Worm (Caenorhabditis elegans) whole organism, L4 larva: ENCODE results near the gene cox-6A.
A peak's percentile ranks its signal among the peaks of the same experiment; 100 is the strongest.

Experiments used
- F10B5.3 ChIP-seq: sonication (generic microtip); optimal IDR thresholded peaks from 2 replicates; lab custom pipeline; 2016; ENCODE audit warnings: mild to moderate bottlenecking, missing genetic modification characterization, missing compliant biosample characterization
- R02D3.7 ChIP-seq: fragments of 150-350 bp; sonication (generic microtip); optimal IDR thresholded peaks from 3 replicates; lab custom pipeline; 2014; ENCODE audit warnings: missing biosample characterization, missing genetic modification characterization
- Y5F2A.4 ChIP-seq: fragments of 200-800 bp; sonication (Bioruptor generic); optimal IDR thresholded peaks from 2 replicates; lab custom pipeline; 2018; ENCODE audit warnings: mild to moderate bottlenecking, missing genetic modification characterization, missing compliant biosample characterization
- aha-1 ChIP-seq: fragments of 150-350 bp; peaks from one replicate; lab custom pipeline; 2014; ENCODE audit warnings: missing biosample characterization, missing genetic modification characterization
- aly-2 ChIP-seq: sonication (generic microtip); optimal IDR thresholded peaks from 2 replicates; lab custom pipeline; 2018; ENCODE audit warnings: missing biosample characterization, missing genetic modification characterization
- ceh-82 ChIP-seq: sonication (generic microtip); optimal IDR thresholded peaks from 2 replicates; lab custom pipeline; 2017; ENCODE audit warnings: missing biosample characterization, missing genetic modification characterization
- ctbp-1 ChIP-seq: fragments of 200-800 bp; sonication (Bioruptor generic); IDR thresholded peaks from 2 replicates; pipeline ENCODE4 v1.3.6; 2022; ENCODE audit warnings: missing genetic modification reagents, missing genetic modification characterization, missing compliant biosample characterization
- daf-16 ChIP-seq, 3 experiments: sonication (generic microtip); optimal IDR thresholded peaks; 2 replicates each; lab custom pipeline; 2016 to 2017; ENCODE audit warnings: missing genetic modification characterization in 3 of 3, missing genetic modification reagents in 3 of 3, mild to moderate bottlenecking in 2 of 3, missing compliant biosample characterization in 2 of 3, missing biosample characterization in 1 of 3, moderate library complexity in 1 of 3
- dmd-6 ChIP-seq: fragments of 200-800 bp; sonication (Bioruptor generic); IDR thresholded peaks from 2 replicates; pipeline ENCODE4 v1.3.6; 2022; ENCODE audit warnings: missing genetic modification reagents, missing genetic modification characterization, missing compliant biosample characterization
- dpl-1 ChIP-seq: fragments of 150-350 bp; optimal IDR thresholded peaks from 2 replicates; lab custom pipeline; 2014; ENCODE audit warnings: missing biosample characterization, missing genetic modification reagents, missing genetic modification characterization
- gei-8 ChIP-seq: fragments of 200-800 bp; sonication (Bioruptor generic); optimal IDR thresholded peaks from 2 replicates; lab custom pipeline; 2018; ENCODE audit warnings: mild to moderate bottlenecking, missing genetic modification characterization, missing compliant biosample characterization
- hif-1 ChIP-seq, 2 experiments: sonication (generic microtip); optimal IDR thresholded peaks; 2 replicates each; lab custom pipeline; 2016 to 2017; ENCODE audit warnings: missing compliant biosample characterization in 2 of 2, missing genetic modification characterization in 2 of 2, missing genetic modification reagents in 2 of 2, missing genotype in 2 of 2, mild to moderate bottlenecking in 1 of 2
- hlh-11 ChIP-seq: fragments of 200-800 bp; sonication (Bioruptor generic); optimal IDR thresholded peaks from 2 replicates; lab custom pipeline; 2018; ENCODE audit warnings: mild to moderate bottlenecking, missing genetic modification characterization, missing compliant biosample characterization
- lin-13 ChIP-seq: fragments of 150-350 bp; optimal IDR thresholded peaks from 2 replicates; lab custom pipeline; 2014; ENCODE audit warnings: missing biosample characterization, missing genetic modification reagents, missing genetic modification characterization
- lin-29 ChIP-seq: fragments of 200-800 bp; sonication (Bioruptor generic); IDR thresholded peaks from 2 replicates; pipeline ENCODE4 v1.3.6; 2022; ENCODE audit warnings: missing genetic modification reagents, missing genetic modification characterization, missing compliant biosample characterization
- lin-38 ChIP-seq: fragments of 200-800 bp; sonication (Bioruptor generic); IDR thresholded peaks from 2 replicates; pipeline ENCODE4 v1.3.6; 2022; ENCODE audit warnings: missing genetic modification reagents, missing genetic modification characterization, missing compliant biosample characterization
- lin-39 ChIP-seq: fragments of 150-350 bp; optimal IDR thresholded peaks from 2 replicates; lab custom pipeline; 2014; ENCODE audit warnings: missing biosample characterization, missing genetic modification reagents, missing genetic modification characterization
- lsy-2 ChIP-seq, 2 experiments: fragments of 150-350 bp in 1 of 2; sonication (generic microtip) in 1 of 2; optimal IDR thresholded peaks; 2 replicates each; lab custom pipeline; 2014 to 2017; ENCODE audit warnings: missing biosample characterization in 2 of 2, missing genetic modification characterization in 2 of 2
- madf-5 ChIP-seq, 2 experiments: fragments of 200-800 bp; sonication (Bioruptor generic); IDR thresholded peaks; 2 replicates each; pipeline ENCODE4 v1.3.6; 2022; ENCODE audit warnings: missing compliant biosample characterization in 2 of 2, missing genetic modification characterization in 2 of 2
- mep-1 ChIP-seq: fragments of 150-350 bp; sonication (generic microtip); optimal IDR thresholded peaks from 3 replicates; lab custom pipeline; 2014; ENCODE audit warnings: missing biosample characterization, missing genetic modification characterization
- mes-2 ChIP-seq: sonication (generic microtip); optimal IDR thresholded peaks from 2 replicates; lab custom pipeline; 2016; ENCODE audit warnings: missing genotype, mild to moderate bottlenecking, missing genetic modification characterization, missing compliant biosample characterization; ENCODE audit not compliant: poor library complexity, severe bottlenecking
- mxl-3 ChIP-seq: fragments of 200-800 bp; sonication (Bioruptor generic); optimal IDR thresholded peaks from 2 replicates; lab custom pipeline; 2018; ENCODE audit warnings: mild to moderate bottlenecking, missing genetic modification characterization, missing compliant biosample characterization
- nhr-10 ChIP-seq: fragments of 150-350 bp; optimal IDR thresholded peaks from 2 replicates; lab custom pipeline; 2014; ENCODE audit warnings: missing biosample characterization, missing genetic modification characterization
- nhr-28 ChIP-seq: fragments of 150-350 bp; optimal IDR thresholded peaks from 2 replicates; lab custom pipeline; 2014; ENCODE audit warnings: missing biosample characterization, missing genetic modification characterization
- nhr-42 ChIP-seq: fragments of 200-800 bp; sonication (Bioruptor generic); IDR thresholded peaks from 2 replicates; pipeline ENCODE4 v1.3.6; 2022; ENCODE audit warnings: missing genetic modification characterization, missing compliant biosample characterization
- nhr-48 ChIP-seq: sonication (generic microtip); optimal IDR thresholded peaks from 2 replicates; lab custom pipeline; 2016; ENCODE audit warnings: mild to moderate bottlenecking, missing genetic modification characterization, missing compliant biosample characterization
- nhr-76 ChIP-seq: fragments of 150-350 bp; optimal IDR thresholded peaks from 2 replicates; lab custom pipeline; 2014; ENCODE audit warnings: missing biosample characterization, missing genetic modification characterization
- nhr-77 ChIP-seq: fragments of 150-350 bp; optimal IDR thresholded peaks from 2 replicates; lab custom pipeline; 2014; ENCODE audit warnings: missing biosample characterization, missing genetic modification characterization
- pqm-1 ChIP-seq: sonication (generic microtip); optimal IDR thresholded peaks from 2 replicates; lab custom pipeline; 2017; ENCODE audit warnings: missing biosample characterization, missing genetic modification characterization
- snpc-4 ChIP-seq: fragments of 150-350 bp; optimal IDR thresholded peaks from 2 replicates; lab custom pipeline; 2014; ENCODE audit warnings: missing biosample characterization, missing genetic modification characterization
- spr-1 ChIP-seq: sonication (generic microtip); optimal IDR thresholded peaks from 2 replicates; lab custom pipeline; 2016; ENCODE audit warnings: mild to moderate bottlenecking, missing genetic modification characterization, missing compliant biosample characterization
- spr-3 ChIP-seq: fragments of 200-800 bp; sonication (Bioruptor generic); optimal IDR thresholded peaks from 2 replicates; lab custom pipeline; 2018; ENCODE audit warnings: mild to moderate bottlenecking, missing genetic modification characterization, missing compliant biosample characterization
- unc-130 ChIP-seq: sonication (generic microtip); optimal IDR thresholded peaks from 2 replicates; lab custom pipeline; 2016; ENCODE audit warnings: missing genetic modification reagents, missing genetic modification characterization, missing compliant biosample characterization
- unc-62 ChIP-seq, 3 experiments: fragments of 150-350 bp in 1 of 3; sonication (generic microtip); optimal IDR thresholded peaks in 2 of 3; peaks in 1 of 3; 1 replicate in 1 of 3; 2 replicates in 2 of 3; lab custom pipeline; 2014 to 2017; ENCODE audit warnings: missing biosample characterization in 3 of 3, missing genetic modification characterization in 3 of 3, missing genetic modification reagents in 3 of 3, missing genotype in 1 of 3
- zag-1 ChIP-seq: fragments of 150-350 bp; optimal IDR thresholded peaks from 2 replicates; lab custom pipeline; 2014; ENCODE audit warnings: missing biosample characterization, missing genetic modification characterization
- ztf-11 ChIP-seq: fragments of 150-350 bp; optimal IDR thresholded peaks from 2 replicates; lab custom pipeline; 2014; ENCODE audit warnings: missing biosample characterization, missing genetic modification characterization

cox-6A gene

ce11 chrIII:5098740-5099276, 17.3 kb downstream of the cox-6A start:
- no peak for TF ChIP-seq mep-1
- peak; percentile 92 for TF ChIP-seq aha-1 (tag; lab: Kevin White, UChicago)

ce11 chrIII:5099500-5099899, 18.0 kb downstream of the cox-6A start:
- TF ChIP-seq spr-3 (GFP tag; lab: Kevin White, UChicago) (no peak), hif-1 (tag; optimal IDR thresholded peaks at IDR 0.05; lab: Kevin White, UChicago) (peak; percentile 17 to 57), unc-62 (GFP tag; optimal IDR thresholded peaks at IDR 0.05 in 1 of 2; lab: Kevin White, UChicago) (peak in 1 of 2 experiments; percentile 60), unc-62 (tag; optimal IDR thresholded peaks at IDR 0.05; lab: Kevin White, UChicago) (no peak), nhr-48 (peak; percentile 26), aha-1 (tag; lab: Kevin White, UChicago) (peak; percentile 5), ctbp-1 (GFP tag; lab: Robert Waterston, UW) (no peak), lin-13 (no peak)

ce11 chrIII:5102616-5103015, 21.1 kb downstream of the cox-6A start, which contains the start of gene F54D8.6:
F54D8.6 (plus strand) TSS chrIII:5102985.
- no peak for TF ChIP-seq dmd-6 (GFP tag; lab: Robert Waterston, UW)
- TF ChIP-seq lsy-2 (tag; optimal IDR thresholded peaks at IDR 0.05; lab: Kevin White, UChicago): peak in 1 of 2 experiments; percentile 63
- peak; percentile 40 for TF ChIP-seq aha-1 (tag; lab: Kevin White, UChicago)
- TF ChIP-seq gei-8 (GFP tag; lab: Kevin White, UChicago): no peak
- TF ChIP-seq nhr-77 (tag; lab: Kevin White, UChicago): peak; percentile 21
- no peak for TF ChIP-seq ceh-82 (tag; lab: Kevin White, UChicago)
- no peak for TF ChIP-seq aly-2
- TF ChIP-seq daf-16 (GFP tag; optimal IDR thresholded peaks at IDR 0.05; lab: Kevin White, UChicago): no peak
- peak; percentile 4 for TF ChIP-seq daf-16 (tag; optimal IDR thresholded peaks at IDR 0.05; lab: Kevin White, UChicago)
- TF ChIP-seq spr-1: no peak
- peak; percentile 35 for TF ChIP-seq mep-1
- TF ChIP-seq lin-39 (tag; lab: Kevin White, UChicago): no peak
- no peak for TF ChIP-seq pqm-1 (tag; lab: Kevin White, UChicago)
- TF ChIP-seq hlh-11 (tag; lab: Kevin White, UChicago): peak; percentile 5
- peak in 1 of 2 experiments; percentile 4 for TF ChIP-seq hif-1 (tag; optimal IDR thresholded peaks at IDR 0.05; lab: Kevin White, UChicago)
- TF ChIP-seq spr-3 (GFP tag; lab: Kevin White, UChicago): no peak
- TF ChIP-seq zag-1: no peak
- TF ChIP-seq nhr-42 (GFP tag; lab: Robert Waterston, UW): no peak
- TF ChIP-seq lin-29 (GFP tag; lab: Robert Waterston, UW): no peak
- TF ChIP-seq ztf-11 (tag; lab: Kevin White, UChicago): no peak
- TF ChIP-seq lin-38: peak; percentile 91
- TF ChIP-seq R02D3.7: no peak
- TF ChIP-seq nhr-10: no peak
- peak in 1 of 2 experiments; percentile 60 for TF ChIP-seq unc-62 (GFP tag; optimal IDR thresholded peaks at IDR 0.05 in 1 of 2; lab: Kevin White, UChicago)
- no peak for TF ChIP-seq unc-62 (tag; optimal IDR thresholded peaks at IDR 0.05; lab: Kevin White, UChicago)
- TF ChIP-seq nhr-76: no peak
- TF ChIP-seq mes-2 (tag; lab: Kevin White, UChicago): peak; percentile 93
- peak; percentile 18 for TF ChIP-seq nhr-28 (tag; lab: Kevin White, UChicago)
- TF ChIP-seq F10B5.3 (tag; lab: Kevin White, UChicago): no peak
- TF ChIP-seq madf-5 (GFP tag; IDR thresholded peaks at IDR 0.05; lab: Robert Waterston, UW): no peak
- TF ChIP-seq dpl-1 (GFP tag; lab: Kevin White, UChicago): peak; percentile 40
- TF ChIP-seq snpc-4 (tag; lab: Kevin White, UChicago): no peak
- no peak for TF ChIP-seq Y5F2A.4 (GFP tag; lab: Kevin White, UChicago)
- TF ChIP-seq unc-130 (GFP tag; lab: Kevin White, UChicago): peak; percentile 10
- no peak for TF ChIP-seq mxl-3 (GFP tag; lab: Kevin White, UChicago)
